Worm (Caenorhabditis elegans): ENCODE data around the gene srt-33.

DNA sequence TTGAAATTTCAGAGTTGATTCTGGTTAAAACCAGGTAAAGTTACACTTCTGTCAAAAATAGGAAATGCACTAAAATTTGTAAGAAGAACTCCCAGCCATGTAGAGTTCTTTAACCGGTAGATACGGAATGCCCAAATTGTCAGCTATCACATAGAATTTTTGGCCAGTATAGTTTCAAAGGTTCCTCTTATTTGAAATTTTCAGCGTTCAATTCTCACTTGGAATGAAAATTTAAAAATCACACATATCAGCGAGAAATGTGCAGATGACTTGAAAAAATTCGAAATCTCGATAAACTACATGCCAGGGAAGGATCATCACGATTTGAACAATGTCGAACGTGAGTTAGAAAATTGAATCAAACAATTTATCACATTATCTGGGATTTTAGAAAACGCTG lies 16.8 kb upstream of the srt-33 start, which contains the start of gene F14D7.3:
- TF ChIP-seq ceh-82 (tag; optimal IDR thresholded peaks at IDR 0.05) (no peak), ama-1 (optimal IDR thresholded peaks at IDR 0.05) (no peak), ztf-11 (tag; optimal IDR thresholded peaks at IDR 0.05) (no peak), snpc-4 (tag; optimal IDR thresholded peaks at IDR 0.05) (no peak), peb-1 (tag; optimal IDR thresholded peaks at IDR 0.05) (no peak), skn-1 (tag; optimal IDR thresholded peaks at IDR 0.05) (no peak)

All from whole organism, L2 larva.